Worm (Caenorhabditis elegans) whole organism, L1 larva: Measurements from ENCODE around the gene F40F4.7.

Experiments used
- ama-1 ChIP-seq: fragments of 150-350 bp; optimal IDR thresholded peaks from 2 replicates; lab custom pipeline; 2014
- mdl-1 ChIP-seq, 2 experiments: fragments of 150-350 bp; optimal IDR thresholded peaks; 2 replicates each; lab custom pipeline; 2014 to 2017; ENCODE audit warnings: missing biosample characterization in 2 of 2, missing genetic modification characterization in 2 of 2, inconsistent platforms in 1 of 2
- nhr-11 ChIP-seq: fragments of 150-350 bp; optimal IDR thresholded peaks from 2 replicates; lab custom pipeline; 2014; ENCODE audit warnings: missing biosample characterization, missing genetic modification characterization
- nhr-19 ChIP-seq: fragments of 200-800 bp; sonication (Bioruptor generic); conservative IDR thresholded peaks from 2 replicates; pipeline ENCODE4 v1.3.6; 2022; ENCODE audit warnings: missing genetic modification characterization, missing compliant biosample characterization
- nhr-237 ChIP-seq: fragments of 150-350 bp; optimal IDR thresholded peaks from 2 replicates; lab custom pipeline; 2014; ENCODE audit warnings: missing biosample characterization, missing genetic modification characterization
- nhr-85 ChIP-seq: sonication (generic microtip); peaks from one replicate; lab custom pipeline; 2016; ENCODE audit warnings: missing genetic modification characterization, inconsistent platforms, missing compliant biosample characterization
- skn-1 ChIP-seq: fragments of 150-350 bp; optimal IDR thresholded peaks from 2 replicates; lab custom pipeline; 2014; ENCODE audit warnings: missing biosample characterization, missing genetic modification characterization
- snpc-4 ChIP-seq: fragments of 150-350 bp; optimal IDR thresholded peaks from 2 replicates; lab custom pipeline; 2014; ENCODE audit warnings: missing biosample characterization, missing genetic modification characterization
- unc-62 ChIP-seq: fragments of 150-350 bp; optimal IDR thresholded peaks from 2 replicates; lab custom pipeline; 2014; ENCODE audit warnings: missing biosample characterization, missing genetic modification reagents, missing genetic modification characterization
- zag-1 ChIP-seq: fragments of 150-350 bp; optimal IDR thresholded peaks from 2 replicates; lab custom pipeline; 2014; ENCODE audit warnings: missing biosample characterization, missing genetic modification characterization
- zip-4 ChIP-seq: fragments of 200-800 bp; sonication (Bioruptor generic); optimal IDR thresholded peaks from 2 replicates; lab custom pipeline; 2018; ENCODE audit warnings: mild to moderate bottlenecking, missing genetic modification characterization, moderate library complexity, missing compliant biosample characterization
- ztf-11 ChIP-seq, 2 experiments: sonication (generic microtip); optimal IDR thresholded peaks; 2 replicates each; lab custom pipeline; 2016 to 2017; ENCODE audit warnings: missing genetic modification characterization in 2 of 2, missing biosample characterization in 1 of 2, missing compliant biosample characterization in 1 of 2

DNA sequence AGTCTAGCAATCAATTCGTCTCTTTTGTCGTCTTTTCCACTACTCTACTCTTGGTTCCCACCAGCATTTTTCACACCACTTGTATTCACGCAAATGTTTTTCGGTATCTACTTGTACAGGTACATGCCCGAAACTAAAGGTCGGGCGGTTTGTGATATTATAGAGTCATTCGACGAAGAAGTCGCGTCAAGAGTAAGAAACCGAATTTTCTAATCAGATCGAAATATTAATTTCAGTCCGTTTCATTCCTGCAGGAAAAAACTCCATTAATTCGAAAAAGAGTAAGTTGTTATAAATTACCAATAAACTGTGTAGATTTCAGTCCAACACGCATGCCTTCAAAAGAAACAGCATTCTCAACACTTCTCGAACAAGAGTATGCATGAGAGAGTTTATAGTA, 46.2 kb upstream of the F40F4.7 start:
- TF ChIP-seq snpc-4 (tag; lab: Kevin White, UChicago) (no peak), unc-62 (GFP tag; lab: Kevin White, UChicago) (no peak), skn-1 (tag; lab: Kevin White, UChicago) (no peak), ama-1 (lab: Kevin White, UChicago) (no peak), nhr-85 (tag; lab: Kevin White, UChicago) (no peak), ztf-11 (tag; optimal IDR thresholded peaks at IDR 0.05; lab: Kevin White, UChicago) (no peak), zag-1 (tag; lab: Kevin White, UChicago) (no peak), nhr-19 (no peak), nhr-11 (no peak), mdl-1 (tag; optimal IDR thresholded peaks at IDR 0.05; lab: Kevin White, UChicago) (no peak), zip-4 (GFP tag; lab: Kevin White, UChicago) (no peak), nhr-237 (no peak)
